Fruit fly (Drosophila melanogaster) whole organism: ENCODE data around the gene CycA.

Experiments
- CG8478 ChIP-seq: fragments of >200 bp; optimal IDR thresholded peaks from 2 replicates; lab custom pipeline; 2018; ENCODE audit warnings: inconsistent platforms
- Dll ChIP-seq: fragments of >200 bp; optimal IDR thresholded peaks from 2 replicates; lab custom pipeline; 2017
- EcR ChIP-seq, 2 experiments: fragments of >200 bp; optimal IDR thresholded peaks; 2 replicates each; lab custom pipeline; 2017; ENCODE audit warnings: missing biosample characterization in 2 of 2, missing genetic modification characterization in 2 of 2, missing genetic modification reagents in 2 of 2
- pan ChIP-seq: fragments of >200 bp; optimal IDR thresholded peaks from 2 replicates; lab custom pipeline; 2017
- psq ChIP-seq: fragments of >200 bp; optimal IDR thresholded peaks from 2 replicates; lab custom pipeline; 2017
- usp ChIP-seq: fragments of >200 bp; optimal IDR thresholded peaks from 2 replicates; lab custom pipeline; 2017; ENCODE audit warnings: missing biosample characterization, missing genetic modification characterization, mixed read lengths

DNA sequence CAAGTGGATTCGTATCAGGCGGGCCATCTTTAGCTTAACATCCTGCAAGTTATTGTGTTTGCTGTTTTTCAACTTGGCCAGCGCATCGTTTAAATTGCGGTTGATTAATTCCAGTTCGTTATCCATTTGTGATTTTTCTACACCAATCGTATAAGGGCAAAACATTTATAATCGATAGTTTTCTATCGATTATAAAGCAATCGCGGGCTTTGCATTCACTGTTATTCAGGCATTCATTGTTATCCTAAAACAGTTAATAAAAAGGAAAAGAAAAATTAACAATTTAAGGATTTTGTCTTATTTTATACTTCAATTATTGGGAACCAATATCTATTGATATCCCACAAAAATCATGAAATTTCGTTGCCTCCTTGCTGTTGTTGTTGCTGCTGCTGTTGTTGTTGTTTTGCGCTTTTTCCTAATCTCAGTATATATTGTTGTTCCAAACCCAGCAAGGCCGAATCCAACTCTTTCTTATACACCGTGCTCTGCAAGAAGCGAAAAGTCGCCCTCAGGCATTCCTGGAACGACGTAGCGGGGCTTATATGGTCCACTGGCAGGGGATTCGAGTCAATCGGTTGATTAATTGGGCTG, 7.7 kb downstream of the CycA start, which contains the start of gene CG32095:
- TF ChIP-seq Dll (lab: Kevin White, UChicago) (no peak), usp (GFP tag; lab: Kevin White, UChicago) (no peak), psq (lab: Kevin White, UChicago) (no peak), EcR (GFP tag; optimal IDR thresholded peaks at IDR 0.05; lab: Kevin White, UChicago) (no peak), CG8478 (no peak), pan (lab: Kevin White, UChicago) (no peak)
